Worm (Caenorhabditis elegans) whole organism, L4 larva: ENCODE measurements around the gene lbp-4.

Source experiments
- lir-3 ChIP-seq: sonication (generic microtip); optimal IDR thresholded peaks from 2 replicates; lab custom pipeline; 2016; ENCODE audit warnings: mild to moderate bottlenecking, missing genetic modification characterization, missing compliant biosample characterization
- nhr-76 ChIP-seq: fragments of 150-350 bp; optimal IDR thresholded peaks from 2 replicates; lab custom pipeline; 2014; ENCODE audit warnings: missing biosample characterization, missing genetic modification characterization
- nhr-77 ChIP-seq: fragments of 150-350 bp; optimal IDR thresholded peaks from 2 replicates; lab custom pipeline; 2014; ENCODE audit warnings: missing biosample characterization, missing genetic modification characterization
- zfp-2 ChIP-seq: sonication (generic microtip); optimal IDR thresholded peaks from 2 replicates; lab custom pipeline; 2016; ENCODE audit warnings: mild to moderate bottlenecking, missing genetic modification characterization, missing compliant biosample characterization

- TF ChIP-seq nhr-77: no peak
- TF ChIP-seq lir-3 (tag; lab: Kevin White, UChicago): no peak
- TF ChIP-seq nhr-76 (tag; lab: Kevin White, UChicago): no peak
- TF ChIP-seq zfp-2 (tag; lab: Kevin White, UChicago): no peak
Measured at ce11 chrV:7804801-7805163, 15.6 kb upstream of the lbp-4 start, which contains the start of gene xpo-1.
